Worm (Caenorhabditis elegans) whole organism, L1 larva: ENCODE measurements around the gene fbxl-4.

Experiments used
- C04F5.9 ChIP-seq: sonication (generic microtip); optimal IDR thresholded peaks from 2 replicates; lab custom pipeline; 2016; ENCODE audit warnings: missing genetic modification characterization, missing compliant biosample characterization
- F16B12.6 ChIP-seq: fragments of 150-350 bp; optimal IDR thresholded peaks from 2 replicates; lab custom pipeline; 2014; ENCODE audit warnings: missing biosample characterization, missing genetic modification characterization
- aha-1 ChIP-seq: fragments of 150-350 bp; optimal IDR thresholded peaks from 2 replicates; lab custom pipeline; 2014; ENCODE audit warnings: missing biosample characterization, missing genetic modification characterization
- alr-1 ChIP-seq: fragments of 200-800 bp; sonication (Bioruptor generic); optimal IDR thresholded peaks from 2 replicates; lab custom pipeline; 2018; ENCODE audit warnings: borderline replicate concordance, mild to moderate bottlenecking, missing genetic modification characterization, missing compliant biosample characterization
- blmp-1 ChIP-seq: fragments of 150-350 bp; optimal IDR thresholded peaks from 2 replicates; lab custom pipeline; 2014; ENCODE audit warnings: missing biosample characterization, missing genetic modification characterization
- ceh-8 ChIP-seq: fragments of 200-800 bp; sonication (Bioruptor generic); optimal IDR thresholded peaks from 2 replicates; lab custom pipeline; 2018; ENCODE audit warnings: mild to moderate bottlenecking, missing genetic modification characterization, moderate library complexity, missing compliant biosample characterization
- ceh-82 ChIP-seq, 3 experiments: fragments of 150-350 bp in 1 of 3; sonication (generic microtip) in 2 of 3; optimal IDR thresholded peaks; 2 replicates each; lab custom pipeline; 2014 to 2017; ENCODE audit warnings: missing biosample characterization in 3 of 3, missing genetic modification characterization in 3 of 3
- ceh-88 ChIP-seq: fragments of 200-800 bp; sonication (Bioruptor generic); IDR thresholded peaks from 2 replicates; pipeline ENCODE4 v1.3.6; 2022; ENCODE audit warnings: missing genetic modification characterization, missing compliant biosample characterization
- dsc-1 ChIP-seq: sonication (generic microtip); optimal IDR thresholded peaks from 2 replicates; lab custom pipeline; 2016; ENCODE audit warnings: mild to moderate bottlenecking, missing genetic modification characterization, missing compliant biosample characterization
- efl-1 ChIP-seq, 4 experiments: fragments of 150-350 bp; optimal IDR thresholded peaks in 3 of 4; peaks in 1 of 4; 1 replicate in 1 of 4; 2 replicates in 3 of 4; lab custom pipeline; 2014; ENCODE audit warnings: missing biosample characterization in 2 of 4, missing genetic modification characterization in 2 of 4, missing genetic modification reagents in 2 of 4
- efl-3 ChIP-seq: fragments of 200-800 bp; sonication (Bioruptor generic); optimal IDR thresholded peaks from 2 replicates; lab custom pipeline; 2018; ENCODE audit warnings: mild to moderate bottlenecking, missing genetic modification characterization, missing compliant biosample characterization
- egl-27 ChIP-seq, 2 experiments: fragments of 150-350 bp in 1 of 2; sonication (generic microtip); optimal IDR thresholded peaks; 3 replicates each; lab custom pipeline; 2017 to 2018; ENCODE audit warnings: missing biosample characterization in 2 of 2, missing genetic modification characterization in 2 of 2, missing genetic modification reagents in 2 of 2
- elt-3 ChIP-seq, 6 experiments: fragments of 150-350 bp in 1 of 6; sonication (generic microtip); optimal IDR thresholded peaks; 2 replicates each; lab custom pipeline; 2017 to 2018; ENCODE audit warnings: missing biosample characterization in 6 of 6, missing genetic modification characterization in 6 of 6, inconsistent platforms in 1 of 6
- fkh-8 ChIP-seq: sonication (generic microtip); optimal IDR thresholded peaks from 2 replicates; lab custom pipeline; 2016; ENCODE audit warnings: mild to moderate bottlenecking, missing genetic modification characterization, missing compliant biosample characterization
- fos-1 ChIP-seq: fragments of 150-350 bp; optimal IDR thresholded peaks from 2 replicates; lab custom pipeline; 2014; ENCODE audit warnings: missing biosample characterization, missing genetic modification characterization
- lin-13 ChIP-seq: fragments of 150-350 bp; optimal IDR thresholded peaks from 2 replicates; lab custom pipeline; 2014; ENCODE audit warnings: missing biosample characterization, missing genetic modification reagents, missing genetic modification characterization
- lin-14 ChIP-seq: fragments of 200-800 bp; sonication (Bioruptor generic); optimal IDR thresholded peaks from 2 replicates; lab custom pipeline; 2018; ENCODE audit warnings: mild to moderate bottlenecking, missing genetic modification characterization, moderate library complexity, missing compliant biosample characterization
- lir-3 ChIP-seq: sonication (generic microtip); optimal IDR thresholded peaks from 2 replicates; lab custom pipeline; 2016; ENCODE audit warnings: mild to moderate bottlenecking, missing genetic modification characterization, moderate library complexity, missing compliant biosample characterization; ENCODE audit not compliant: poor library complexity
- mab-9 ChIP-seq: fragments of 200-800 bp; sonication (Bioruptor generic); IDR thresholded peaks from 2 replicates; pipeline ENCODE4 v1.3.6; 2022; ENCODE audit warnings: missing genetic modification reagents, missing genetic modification characterization, missing compliant biosample characterization
- mdl-1 ChIP-seq, 2 experiments: fragments of 150-350 bp; optimal IDR thresholded peaks; 2 replicates each; lab custom pipeline; 2014 to 2017; ENCODE audit warnings: missing biosample characterization in 2 of 2, missing genetic modification characterization in 2 of 2, inconsistent platforms in 1 of 2
- nhr-19 ChIP-seq: fragments of 200-800 bp; sonication (Bioruptor generic); conservative IDR thresholded peaks from 2 replicates; pipeline ENCODE4 v1.3.6; 2022; ENCODE audit warnings: missing genetic modification characterization, missing compliant biosample characterization
- nhr-237 ChIP-seq: fragments of 150-350 bp; optimal IDR thresholded peaks from 2 replicates; lab custom pipeline; 2014; ENCODE audit warnings: missing biosample characterization, missing genetic modification characterization
- nhr-28 ChIP-seq: fragments of 150-350 bp; optimal IDR thresholded peaks from 2 replicates; lab custom pipeline; 2014; ENCODE audit warnings: missing biosample characterization, missing genetic modification characterization
- nhr-47 ChIP-seq: sonication (generic microtip); optimal IDR thresholded peaks from 2 replicates; lab custom pipeline; 2016; ENCODE audit warnings: mild to moderate bottlenecking, missing genetic modification characterization, moderate library complexity, missing compliant biosample characterization
- nhr-71 ChIP-seq: sonication (generic microtip); optimal IDR thresholded peaks from 2 replicates; lab custom pipeline; 2016; ENCODE audit warnings: mild to moderate bottlenecking, missing genetic modification characterization, moderate library complexity, missing compliant biosample characterization
- nhr-85 ChIP-seq: sonication (generic microtip); peaks from one replicate; lab custom pipeline; 2016; ENCODE audit warnings: missing genetic modification characterization, inconsistent platforms, missing compliant biosample characterization
- skn-1 ChIP-seq: fragments of 150-350 bp; optimal IDR thresholded peaks from 2 replicates; lab custom pipeline; 2014; ENCODE audit warnings: missing biosample characterization, missing genetic modification characterization
- snpc-4 ChIP-seq: fragments of 150-350 bp; optimal IDR thresholded peaks from 2 replicates; lab custom pipeline; 2014; ENCODE audit warnings: missing biosample characterization, missing genetic modification characterization
- snu-23 ChIP-seq: sonication (generic microtip); optimal IDR thresholded peaks from 2 replicates; lab custom pipeline; 2016; ENCODE audit warnings: missing genetic modification characterization, missing compliant biosample characterization
- sptf-1 ChIP-seq: fragments of 150-350 bp; optimal IDR thresholded peaks from 2 replicates; lab custom pipeline; 2014; ENCODE audit warnings: missing biosample characterization, missing genetic modification characterization
- tbx-2 ChIP-seq: sonication (generic microtip); optimal IDR thresholded peaks from 2 replicates; lab custom pipeline; 2016; ENCODE audit warnings: missing genetic modification characterization, missing compliant biosample characterization
- unc-30 ChIP-seq: sonication (generic microtip); optimal IDR thresholded peaks from 2 replicates; lab custom pipeline; 2017; ENCODE audit warnings: missing biosample characterization, missing genetic modification characterization
- xbp-1 ChIP-seq: sonication (generic microtip); optimal IDR thresholded peaks from 2 replicates; lab custom pipeline; 2016; ENCODE audit warnings: missing genetic modification characterization, missing compliant biosample characterization
- zag-1 ChIP-seq: fragments of 150-350 bp; optimal IDR thresholded peaks from 2 replicates; lab custom pipeline; 2014; ENCODE audit warnings: missing biosample characterization, missing genetic modification characterization
- zip-4 ChIP-seq: fragments of 200-800 bp; sonication (Bioruptor generic); optimal IDR thresholded peaks from 2 replicates; lab custom pipeline; 2018; ENCODE audit warnings: mild to moderate bottlenecking, missing genetic modification characterization, moderate library complexity, missing compliant biosample characterization
- ztf-11 ChIP-seq, 2 experiments: sonication (generic microtip); optimal IDR thresholded peaks; 2 replicates each; lab custom pipeline; 2016 to 2017; ENCODE audit warnings: missing genetic modification characterization in 2 of 2, missing biosample characterization in 1 of 2, missing compliant biosample characterization in 1 of 2
- ztf-4 ChIP-seq: fragments of 150-350 bp; optimal IDR thresholded peaks from 2 replicates; lab custom pipeline; 2014; ENCODE audit warnings: missing biosample characterization, missing genetic modification characterization

fbxl-4 gene

ce11 chrX:6588495-6588894, at the start of gene fbxl-4:
fbxl-4 (plus strand) TSS chrX:6588795.
- TF ChIP-seq nhr-237 (tag; lab: Kevin White, UChicago) (no peak), skn-1 (tag; lab: Kevin White, UChicago) (no peak), ceh-8 (GFP tag; lab: Kevin White, UChicago) (no peak), snu-23 (GFP tag; lab: Kevin White, UChicago) (no peak), ceh-88 (no peak), ceh-82 (tag; optimal IDR thresholded peaks at IDR 0.05; lab: Kevin White, UChicago) (no peak), zip-4 (GFP tag; lab: Kevin White, UChicago) (no peak), ztf-4 (tag; lab: Kevin White, UChicago) (no peak), nhr-47 (no peak)
- TF ChIP-seq, all 84 proteins: peak for 0

DNA sequence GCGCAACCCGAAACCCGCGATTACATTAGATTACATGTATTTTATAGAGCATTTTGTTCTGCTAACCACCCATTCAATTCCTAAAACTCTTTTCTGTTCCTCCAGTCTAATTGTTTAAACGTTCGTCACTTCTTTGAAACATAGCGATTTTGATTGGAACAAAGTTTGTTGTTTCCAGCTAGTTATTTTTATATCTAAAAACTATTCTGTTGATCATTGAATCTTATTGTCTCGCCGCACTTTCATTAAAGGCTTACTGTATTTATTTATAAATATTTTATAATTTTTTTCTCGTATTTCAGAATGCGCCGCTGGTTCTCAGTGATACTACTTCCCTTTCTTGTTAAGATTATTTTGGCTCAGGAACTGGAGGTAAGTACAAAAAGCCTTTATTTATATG, 45.9 kb upstream of the fbxl-4 start, which contains the start of gene T14E8.2:
Gene T14E8.2 (plus strand): TSS at position 301 of the 400 bp plus-strand sequence.
- TF ChIP-seq dsc-1 (tag; lab: Kevin White, UChicago): no peak
- TF ChIP-seq efl-3: no peak
- no peak for TF ChIP-seq zag-1 (tag; lab: Kevin White, UChicago)
- no peak for TF ChIP-seq nhr-19 (GFP tag; lab: Robert Waterston, UW)
- no peak for TF ChIP-seq snpc-4 (tag; lab: Kevin White, UChicago)
- TF ChIP-seq elt-3 (tag; optimal IDR thresholded peaks at IDR 0.05; lab: Kevin White, UChicago): no peak
- TF ChIP-seq F16B12.6: no peak

DNA sequence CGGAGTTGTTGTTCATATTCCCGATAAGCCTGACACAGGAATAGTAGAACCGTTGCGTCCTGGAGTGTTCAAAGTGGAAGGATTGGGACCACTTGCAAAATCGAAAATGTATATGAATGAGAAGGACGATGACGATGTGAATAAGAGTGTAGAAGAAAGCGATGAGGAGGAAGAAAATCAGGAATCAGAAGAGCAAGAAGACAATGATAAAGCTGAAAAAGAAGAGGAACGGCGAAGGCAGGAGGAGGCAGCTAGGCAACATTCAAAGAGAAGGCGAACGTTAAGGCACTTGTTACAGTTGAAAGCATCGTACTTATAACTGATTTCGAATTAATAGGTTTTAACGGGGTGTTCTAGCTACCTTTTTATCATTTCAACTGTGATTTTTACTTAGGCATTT, 44.9 kb upstream of the fbxl-4 start:
- TF ChIP-seq nhr-237 (tag; lab: Kevin White, UChicago): no peak
- no peak for TF ChIP-seq alr-1
- no peak for TF ChIP-seq ceh-8 (GFP tag; lab: Kevin White, UChicago)
- no peak for TF ChIP-seq lir-3 (tag; lab: Kevin White, UChicago)
- no peak for TF ChIP-seq ceh-88
- no peak for TF ChIP-seq F16B12.6
- no peak for TF ChIP-seq fkh-8 (tag; lab: Kevin White, UChicago)
- TF ChIP-seq mdl-1 (tag; optimal IDR thresholded peaks at IDR 0.05; lab: Kevin White, UChicago): no peak
- TF ChIP-seq egl-27 (tag; optimal IDR thresholded peaks at IDR 0.05; lab: Kevin White, UChicago): no peak
- TF ChIP-seq sptf-1 (tag; lab: Kevin White, UChicago): no peak
- no peak for TF ChIP-seq tbx-2 (tag; lab: Kevin White, UChicago)
- TF ChIP-seq ztf-4 (tag; lab: Kevin White, UChicago): no peak
- TF ChIP-seq fos-1 (tag; lab: Kevin White, UChicago): no peak
- no peak for TF ChIP-seq nhr-47
- no peak for TF ChIP-seq skn-1 (tag; lab: Kevin White, UChicago)
- TF ChIP-seq mab-9 (GFP tag; lab: Robert Waterston, UW): no peak
- no peak for TF ChIP-seq elt-3 (tag; optimal IDR thresholded peaks at IDR 0.05; lab: Kevin White, UChicago)
- no peak for TF ChIP-seq aha-1 (tag; lab: Kevin White, UChicago)
- no peak for TF ChIP-seq nhr-28

- TF ChIP-seq nhr-85 (tag; lab: Kevin White, UChicago): peak; percentile 10
- TF ChIP-seq blmp-1: peak; percentile 50
- TF ChIP-seq nhr-71: peak; percentile 9
- TF ChIP-seq ztf-11 (tag; optimal IDR thresholded peaks at IDR 0.05; lab: Kevin White, UChicago): no peak
- no peak for TF ChIP-seq C04F5.9 (tag; lab: Kevin White, UChicago)
- peak; percentile 46 for TF ChIP-seq snu-23 (GFP tag; lab: Kevin White, UChicago)
- no peak for TF ChIP-seq nhr-237 (tag; lab: Kevin White, UChicago)
- no peak for TF ChIP-seq unc-30 (tag; lab: Kevin White, UChicago)
- peak; percentile 65 for TF ChIP-seq lin-14 (GFP tag; lab: Kevin White, UChicago)
- peak; percentile 10 for TF ChIP-seq xbp-1 (tag; lab: Kevin White, UChicago)
- no peak for TF ChIP-seq lin-13 (GFP tag; lab: Kevin White, UChicago)
- TF ChIP-seq ceh-82 (tag; optimal IDR thresholded peaks at IDR 0.05; lab: Kevin White, UChicago): no peak
- peak; percentile 8 for TF ChIP-seq nhr-47
- TF ChIP-seq F16B12.6: no peak
- TF ChIP-seq efl-1 (optimal IDR thresholded peaks at IDR 0.05; lab: Kevin White, UChicago): no peak
- peak in 1 of 2 experiments; percentile 77 for TF ChIP-seq efl-1 (GFP tag; optimal IDR thresholded peaks at IDR 0.05 in 1 of 2; lab: Kevin White, UChicago)
Observed at ce11 chrX:6551073-6551652, 37.4 kb upstream of the fbxl-4 start.
